Worm (Caenorhabditis elegans): ENCODE data around the gene srd-51.

ce11 chrX:13510997-13511396 lies 26.3 kb upstream of the srd-51 start, which contains the start of gene col-185:
- TF ChIP-seq nhr-90 (tag; optimal IDR thresholded peaks at IDR 0.05; ENCODE audit: poor library complexity) (no peak), elt-2 (tag; optimal IDR thresholded peaks at IDR 0.05) (no peak), fkh-8 (tag; optimal IDR thresholded peaks at IDR 0.05) (no peak), ceh-90 (tag; optimal IDR thresholded peaks at IDR 0.05) (no peak), sup-37 (GFP tag; optimal IDR thresholded peaks at IDR 0.05) (no peak), zag-1 (tag; optimal IDR thresholded peaks at IDR 0.05) (no peak), mef-2 (tag; optimal IDR thresholded peaks at IDR 0.05) (no peak), aha-1 (tag; optimal IDR thresholded peaks at IDR 0.05) (no peak), sptf-1 (tag; optimal IDR thresholded peaks at IDR 0.05) (no peak), unc-62 (GFP tag; optimal IDR thresholded peaks at IDR 0.05) (no peak), nhr-28 (tag; optimal IDR thresholded peaks at IDR 0.05) (no peak)
